Fruit fly (Drosophila melanogaster) whole organism, embryonic: ENCODE results near the gene CG31076.
A peak's percentile ranks its signal among the peaks of the same experiment; 100 is the strongest.

ENCODE experiments used
- BEAF-32 ChIP-seq: fragments of 200-800 bp; sonication (Bioruptor generic); optimal IDR thresholded peaks from 3 replicates; lab custom pipeline; 2017; ENCODE audit warnings: missing biosample characterization, missing genetic modification characterization, mild to moderate bottlenecking, moderate library complexity, missing genetic modification reagents
- CG11085 ChIP-seq: fragments of 200-800 bp; sonication (Bioruptor generic); IDR thresholded peaks from 2 replicates; pipeline ENCODE4 v1.3.6; 2022; ENCODE audit warnings: missing biosample characterization, missing genetic modification characterization
- CG11398 ChIP-seq: fragments of 200-800 bp; sonication (Bioruptor generic); optimal IDR thresholded peaks from 2 replicates; lab custom pipeline; 2016; ENCODE audit warnings: missing biosample characterization, missing genetic modification characterization
- CG12155 ChIP-seq: fragments of 200-800 bp; sonication (Bioruptor generic); optimal IDR thresholded peaks from 3 replicates; lab custom pipeline; 2016; ENCODE audit warnings: missing biosample characterization, missing genetic modification characterization
- CG12744 ChIP-seq: fragments of 200-800 bp; sonication (Bioruptor generic); optimal IDR thresholded peaks from 2 replicates; lab custom pipeline; 2016; ENCODE audit warnings: missing biosample characterization, missing genetic modification characterization
- CG13287 ChIP-seq: fragments of 200-800 bp; sonication (Bioruptor generic); IDR thresholded peaks from 2 replicates; pipeline ENCODE4 v1.3.6; 2022; ENCODE audit warnings: missing biosample characterization, missing genetic modification characterization; ENCODE audit not compliant: partially characterized antibody
- CG1602 ChIP-seq: fragments of 200-800 bp; sonication (Bioruptor generic); optimal IDR thresholded peaks from 3 replicates; lab custom pipeline; 2016; ENCODE audit warnings: missing biosample characterization, missing genetic modification characterization
- CG17186 ChIP-seq: fragments of 200-800 bp; sonication (Bioruptor generic); optimal IDR thresholded peaks from 3 replicates; lab custom pipeline; 2017; ENCODE audit warnings: missing biosample characterization, missing genetic modification reagents, missing genetic modification characterization
- CG17612 ChIP-seq: fragments of 200-800 bp; sonication (Bioruptor generic); IDR thresholded peaks from 2 replicates; pipeline ENCODE4 v1.3.6; 2022; ENCODE audit warnings: missing biosample characterization, missing genetic modification characterization
- CG18262 ChIP-seq: fragments of 200-800 bp; optimal IDR thresholded peaks from 3 replicates; lab custom pipeline; 2019; ENCODE audit warnings: missing biosample characterization, mild to moderate bottlenecking, missing genetic modification characterization, moderate library complexity
- CG1832 ChIP-seq: fragments of 200-800 bp; sonication (Bioruptor generic); optimal IDR thresholded peaks from 2 replicates; lab custom pipeline; 2017; ENCODE audit warnings: missing biosample characterization, mild to moderate bottlenecking, missing genetic modification characterization, inconsistent platforms
- CG18476 ChIP-seq: fragments of 200-800 bp; sonication (Bioruptor generic); optimal IDR thresholded peaks from 2 replicates; lab custom pipeline; 2016; ENCODE audit warnings: missing biosample characterization, mild to moderate bottlenecking, missing genetic modification characterization
- CG2678 ChIP-seq: fragments of 200-800 bp; sonication (Bioruptor generic); optimal IDR thresholded peaks from 3 replicates; lab custom pipeline; 2019; ENCODE audit warnings: missing biosample characterization, mild to moderate bottlenecking, missing genetic modification characterization, moderate library complexity
- CG2889 ChIP-seq: fragments of 200-800 bp; sonication (Bioruptor generic); IDR thresholded peaks from 3 replicates; pipeline ENCODE4 v1.3.6; 2022; ENCODE audit warnings: missing biosample characterization, missing genetic modification characterization
- CG3281 ChIP-seq: fragments of 200-800 bp; sonication (Bioruptor generic); optimal IDR thresholded peaks from 3 replicates; lab custom pipeline; 2017; ENCODE audit warnings: missing biosample characterization, mild to moderate bottlenecking, missing genetic modification characterization
- CG33213 ChIP-seq: fragments of 200-800 bp; sonication (Bioruptor generic); optimal IDR thresholded peaks from 3 replicates; lab custom pipeline; 2016; ENCODE audit warnings: missing biosample characterization, missing genetic modification characterization
- CG4730 ChIP-seq: fragments of 200-800 bp; sonication (Bioruptor generic); IDR thresholded peaks from 2 replicates; pipeline ENCODE4 v1.3.6; 2022; ENCODE audit warnings: missing biosample characterization, missing genetic modification characterization
- CG6175 ChIP-seq: fragments of 200-800 bp; sonication (Bioruptor generic); IDR thresholded peaks from 3 replicates; pipeline ENCODE4 v1.3.6; 2022; ENCODE audit warnings: missing biosample characterization, missing genetic modification characterization
- CG7357 ChIP-seq: fragments of 200-800 bp; sonication (Bioruptor generic); IDR thresholded peaks from 3 replicates; pipeline ENCODE4 v1.3.6; 2022; ENCODE audit warnings: missing biosample characterization, missing genetic modification characterization
- CG8089 ChIP-seq: fragments of 200-800 bp; sonication (Bioruptor generic); optimal IDR thresholded peaks from 3 replicates; lab custom pipeline; 2016; ENCODE audit warnings: missing biosample characterization, missing genetic modification characterization
- CG8290 ChIP-seq, 3 experiments: fragments of 200-800 bp; sonication (Bioruptor generic); optimal IDR thresholded peaks; 2 replicates each; lab custom pipeline; 2016 to 2019; ENCODE audit warnings: missing biosample characterization in 3 of 3, missing genetic modification characterization in 3 of 3, mild to moderate bottlenecking in 2 of 3, moderate library complexity in 1 of 3
- CG9215 ChIP-seq: fragments of 200-800 bp; sonication (Bioruptor generic); IDR thresholded peaks from 2 replicates; pipeline ENCODE4 v1.3.6; 2022; ENCODE audit warnings: missing biosample characterization, missing genetic modification characterization
- CoRest ChIP-seq: fragments of 200-800 bp; sonication (Bioruptor generic); optimal IDR thresholded peaks from 3 replicates; lab custom pipeline; 2018; ENCODE audit warnings: missing biosample characterization, mild to moderate bottlenecking, missing genetic modification characterization, moderate library complexity
- Dbx ChIP-seq: fragments of 200-800 bp; sonication (Bioruptor generic); IDR thresholded peaks from 3 replicates; pipeline ENCODE4 v1.3.6; 2022; ENCODE audit warnings: missing biosample characterization, missing genetic modification characterization
- HmgZ ChIP-seq: fragments of 200-800 bp; sonication (Bioruptor generic); optimal IDR thresholded peaks from 2 replicates; lab custom pipeline; 2018; ENCODE audit warnings: missing biosample characterization, mild to moderate bottlenecking, missing genetic modification characterization
- Meics ChIP-seq: fragments of 200-800 bp; sonication (Bioruptor generic); optimal IDR thresholded peaks from 2 replicates; lab custom pipeline; 2017; ENCODE audit warnings: missing biosample characterization, mild to moderate bottlenecking, missing genetic modification characterization
- NC2α ChIP-seq: fragments of 200-800 bp; sonication (Bioruptor generic); optimal IDR thresholded peaks from 2 replicates; lab custom pipeline; 2016; ENCODE audit warnings: missing biosample characterization, missing genetic modification characterization
- Nf-YA ChIP-seq: fragments of 200-800 bp; sonication (Bioruptor generic); IDR thresholded peaks from 2 replicates; pipeline ENCODE4 v1.3.6; 2022; ENCODE audit warnings: missing biosample characterization, missing genetic modification characterization
- Rx ChIP-seq: fragments of 200-800 bp; sonication (Bioruptor generic); IDR thresholded peaks from 2 replicates; pipeline ENCODE4 v1.3.6; 2022; ENCODE audit warnings: missing biosample characterization, missing genetic modification characterization
- Sox100B ChIP-seq: fragments of 200-800 bp; sonication (Bioruptor generic); optimal IDR thresholded peaks from 3 replicates; lab custom pipeline; 2018; ENCODE audit warnings: missing biosample characterization, mild to moderate bottlenecking, missing genetic modification characterization
- Spps ChIP-seq: fragments of 200-800 bp; sonication (Bioruptor generic); optimal IDR thresholded peaks from 2 replicates; lab custom pipeline; 2018; ENCODE audit warnings: missing biosample characterization, mild to moderate bottlenecking, missing genetic modification characterization
- Sry-β ChIP-seq: fragments of 200-800 bp; sonication (Bioruptor generic); optimal IDR thresholded peaks from 2 replicates; lab custom pipeline; 2018; ENCODE audit warnings: missing biosample characterization, mild to moderate bottlenecking, missing genetic modification characterization, moderate library complexity
- Ssrp ChIP-seq: fragments of 200-800 bp; sonication (Bioruptor generic); optimal IDR thresholded peaks from 2 replicates; lab custom pipeline; 2018; ENCODE audit warnings: missing biosample characterization, mild to moderate bottlenecking, missing genetic modification characterization, moderate library complexity
- bab2 ChIP-seq: fragments of 200-800 bp; sonication (Bioruptor generic); optimal IDR thresholded peaks from 2 replicates; lab custom pipeline; 2016; ENCODE audit warnings: missing biosample characterization, missing genetic modification characterization
- cwo ChIP-seq: fragments of 200-800 bp; sonication (Bioruptor generic); optimal IDR thresholded peaks from 3 replicates; lab custom pipeline; 2017; ENCODE audit warnings: missing biosample characterization, missing genetic modification characterization, mild to moderate bottlenecking, moderate library complexity, missing genetic modification reagents
- disco-r ChIP-seq: fragments of 200-800 bp; sonication (Bioruptor generic); optimal IDR thresholded peaks from 2 replicates; lab custom pipeline; 2016; ENCODE audit warnings: missing biosample characterization, missing genetic modification characterization
- ems ChIP-seq: fragments of 200-800 bp; sonication (Bioruptor generic); optimal IDR thresholded peaks from 3 replicates; lab custom pipeline; 2016; ENCODE audit warnings: missing biosample characterization, missing genetic modification characterization
- exex ChIP-seq: fragments of 200-800 bp; sonication (Bioruptor generic); optimal IDR thresholded peaks from 4 replicates; lab custom pipeline; 2018; ENCODE audit warnings: missing biosample characterization, mild to moderate bottlenecking, missing genetic modification characterization, moderate library complexity
- fd3F ChIP-seq: fragments of 200-800 bp; sonication (Bioruptor generic); optimal IDR thresholded peaks from 2 replicates; lab custom pipeline; 2018; ENCODE audit warnings: missing biosample characterization, mild to moderate bottlenecking, missing genetic modification characterization, moderate library complexity
- gsb ChIP-seq: fragments of 200-800 bp; sonication (Bioruptor generic); IDR thresholded peaks from 2 replicates; pipeline ENCODE4 v1.3.6; 2022; ENCODE audit warnings: missing biosample characterization, missing genetic modification characterization
- h ChIP-seq: fragments of >200 bp; optimal IDR thresholded peaks from 2 replicates; lab custom pipeline; 2017
- lola ChIP-seq, 3 experiments: fragments of >200 bp in 2 of 3; fragments of 200-800 bp in 1 of 3; sonication (Bioruptor generic) in 1 of 3; optimal IDR thresholded peaks; 2 replicates each; lab custom pipeline; 2017 to 2019; ENCODE audit warnings: missing biosample characterization in 3 of 3, missing genetic modification characterization in 3 of 3, mild to moderate bottlenecking in 1 of 3, moderate library complexity in 1 of 3
- nmo ChIP-seq: fragments of 200-800 bp; sonication (Bioruptor generic); optimal IDR thresholded peaks from 2 replicates; lab custom pipeline; 2018; ENCODE audit warnings: missing biosample characterization, mild to moderate bottlenecking, missing genetic modification characterization, moderate library complexity
- odd ChIP-seq: fragments of 200-800 bp; sonication (Bioruptor generic); optimal IDR thresholded peaks from 2 replicates; lab custom pipeline; 2017; ENCODE audit warnings: missing biosample characterization, mild to moderate bottlenecking, missing genetic modification characterization
- pb ChIP-seq: fragments of 200-800 bp; sonication (Bioruptor generic); optimal IDR thresholded peaks from 3 replicates; lab custom pipeline; 2016; ENCODE audit warnings: missing biosample characterization, missing genetic modification characterization
- pnt ChIP-seq: fragments of 200-800 bp; sonication (Bioruptor generic); optimal IDR thresholded peaks from 3 replicates; lab custom pipeline; 2016; ENCODE audit warnings: missing biosample characterization, missing genetic modification characterization
- row ChIP-seq: fragments of 200-800 bp; sonication (Bioruptor generic); IDR thresholded peaks from 3 replicates; pipeline ENCODE4 v1.3.6; 2022; ENCODE audit warnings: missing biosample characterization, missing genetic modification characterization
- sc ChIP-seq, 3 experiments: fragments of >200 bp in 2 of 3; fragments of 200-800 bp in 1 of 3; sonication (Bioruptor generic) in 1 of 3; optimal IDR thresholded peaks; 2 replicates in 2 of 3; 3 replicates in 1 of 3; lab custom pipeline; 2017; ENCODE audit warnings: mild to moderate bottlenecking in 1 of 3, missing biosample characterization in 1 of 3, missing genetic modification characterization in 1 of 3, missing genetic modification reagents in 1 of 3
- slbo ChIP-seq: fragments of 200-800 bp; sonication (Bioruptor generic); IDR thresholded peaks from 2 replicates; pipeline ENCODE4 v1.3.6; 2022; ENCODE audit warnings: missing biosample characterization, missing genetic modification characterization
- toy ChIP-seq: fragments of 200-800 bp; sonication (Bioruptor generic); IDR thresholded peaks from 2 replicates; pipeline ENCODE4 v1.3.6; 2022; ENCODE audit warnings: missing biosample characterization, missing genetic modification characterization

The CG31076 gene

DNA sequence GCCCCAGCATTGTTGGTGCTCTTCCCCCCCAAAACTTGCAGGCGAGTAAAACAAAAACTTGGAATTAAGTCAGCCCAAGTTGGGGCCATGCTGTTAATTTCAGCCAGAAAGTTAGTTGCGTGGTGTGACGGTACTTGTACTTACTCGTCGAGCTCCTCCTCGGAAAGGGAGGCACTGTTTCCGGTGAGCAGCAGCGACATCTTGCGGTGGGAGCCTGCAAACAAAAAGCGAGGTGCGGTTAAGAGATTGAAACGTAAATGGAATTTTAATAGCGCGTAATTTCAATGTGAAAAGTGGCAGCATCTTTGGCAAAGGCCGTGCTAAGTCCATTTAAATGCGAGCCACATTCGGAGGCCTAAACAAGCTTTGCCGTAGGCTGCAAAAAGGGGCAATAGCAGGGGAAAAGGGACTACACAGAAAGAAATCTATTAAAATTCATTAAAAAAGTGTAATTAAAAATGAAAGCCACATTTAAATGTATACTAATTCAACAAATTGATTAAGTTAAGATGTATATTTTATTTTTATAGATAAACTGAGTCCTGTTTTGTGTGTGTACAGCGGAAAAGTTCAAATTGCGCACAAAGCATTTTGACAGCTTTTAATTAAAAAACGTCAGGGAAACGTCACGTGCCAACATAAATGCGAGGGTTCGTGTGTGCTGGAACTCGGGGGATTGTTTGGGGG lies 33.1 kb downstream of the CG31076 start (continued):
- TF ChIP-seq CG3281: no peak
- no peak for TF ChIP-seq pnt
- no peak for TF ChIP-seq fd3F (GFP tag; lab: Kevin White, UChicago)
- no peak for TF ChIP-seq BEAF-32 (GFP tag; lab: Kevin White, UChicago)
- no peak for TF ChIP-seq bab2 (GFP tag; lab: Kevin White, UChicago)
- no peak for TF ChIP-seq sc (optimal IDR thresholded peaks at IDR 0.05; lab: Kevin White, UChicago)
- TF ChIP-seq sc (GFP tag; optimal IDR thresholded peaks at IDR 0.05; lab: Kevin White, UChicago): no peak
- no peak for TF ChIP-seq NC2α (GFP tag; lab: Kevin White, UChicago)
- no peak for TF ChIP-seq CG8290 (GFP tag; optimal IDR thresholded peaks at IDR 0.05; lab: Kevin White, UChicago)
- peak in 1 of 2 experiments; percentile 24 for TF ChIP-seq CG8290 (tag; optimal IDR thresholded peaks at IDR 0.05; lab: Kevin White, UChicago)
- no peak for TF ChIP-seq exex (tag; lab: Kevin White, UChicago)
- TF ChIP-seq CG18262 (tag; lab: Kevin White, UChicago): no peak
- no peak for TF ChIP-seq CG2889 (GFP tag; lab: Robert Waterston, UW)
- no peak for TF ChIP-seq gsb
- no peak for TF ChIP-seq Sry-β (GFP tag; lab: Kevin White, UChicago)
- no peak for TF ChIP-seq Rx (GFP tag; lab: Robert Waterston, UW)
- TF ChIP-seq cwo: no peak
- no peak for TF ChIP-seq CG11085 (GFP tag; lab: Robert Waterston, UW)
- no peak for TF ChIP-seq toy (GFP tag; lab: Robert Waterston, UW)
- TF ChIP-seq CG1602 (GFP tag; lab: Kevin White, UChicago): no peak
- no peak for TF ChIP-seq HmgZ (tag; lab: Kevin White, UChicago)
- TF ChIP-seq CG33213 (GFP tag; lab: Kevin White, UChicago): no peak
- TF ChIP-seq odd: peak; percentile 0
- TF ChIP-seq slbo: peak; percentile 35; the same call in 1 of the 2 replicates
- TF ChIP-seq pb (GFP tag; lab: Kevin White, UChicago): peak; percentile 25
- no peak for TF ChIP-seq nmo (GFP tag; lab: Kevin White, UChicago)
- TF ChIP-seq CG9215: no peak
- TF ChIP-seq Ssrp (tag; lab: Kevin White, UChicago): no peak
- no peak for TF ChIP-seq CG12744 (GFP tag; lab: Kevin White, UChicago)
- TF ChIP-seq CG17612: no peak
- TF ChIP-seq CG7357: no peak
- no peak for TF ChIP-seq Nf-YA (GFP tag; lab: Robert Waterston, UW)
- TF ChIP-seq row (GFP tag; lab: Robert Waterston, UW): peak; percentile 21; the same call in 1 of the 3 replicates
- TF ChIP-seq CG2678: no peak
- TF ChIP-seq CG8089: no peak
- no peak for TF ChIP-seq CG6175 (GFP tag; lab: Robert Waterston, UW)
- no peak for TF ChIP-seq CG12155 (GFP tag; lab: Kevin White, UChicago)
- no peak for TF ChIP-seq CG17186 (GFP tag; lab: Kevin White, UChicago)
- TF ChIP-seq CG4730: no peak
- no peak for TF ChIP-seq CoRest (tag; lab: Kevin White, UChicago)
- no peak for TF ChIP-seq disco-r (GFP tag; lab: Kevin White, UChicago)
- TF ChIP-seq h (lab: Kevin White, UChicago): no peak
- no peak for TF ChIP-seq Sox100B
- TF ChIP-seq Spps (tag; lab: Kevin White, UChicago): no peak
- no peak for TF ChIP-seq CG11398 (GFP tag; lab: Kevin White, UChicago)
- no peak for TF ChIP-seq CG1832 (GFP tag; lab: Kevin White, UChicago)
- no peak for TF ChIP-seq ems (GFP tag; lab: Kevin White, UChicago)
- TF ChIP-seq CG13287 (GFP tag; lab: Robert Waterston, UW): no peak
- no peak for TF ChIP-seq Dbx (GFP tag; lab: Robert Waterston, UW)
- peak; percentile 67 for TF ChIP-seq CG18476
- no peak for TF ChIP-seq Meics (GFP tag; lab: Kevin White, UChicago)
- no peak for TF ChIP-seq lola (GFP tag; optimal IDR thresholded peaks at IDR 0.05; lab: Kevin White, UChicago)
